Worm (Caenorhabditis elegans) whole organism, L3 larva: Measurements from ENCODE around the gene str-238.

Source experiments
- R02D3.7 ChIP-seq: fragments of 150-350 bp; optimal IDR thresholded peaks from 2 replicates; lab custom pipeline; 2014; ENCODE audit warnings: missing biosample characterization, missing genetic modification characterization
- ZK546.5 ChIP-seq: sonication (generic microtip); optimal IDR thresholded peaks from 2 replicates; lab custom pipeline; 2017; ENCODE audit warnings: missing biosample characterization, missing genetic modification characterization
- aly-2 ChIP-seq: fragments of 150-350 bp; optimal IDR thresholded peaks from 2 replicates; lab custom pipeline; 2014; ENCODE audit warnings: missing biosample characterization, missing genetic modification characterization
- ama-1 ChIP-seq: fragments of 150-350 bp; optimal IDR thresholded peaks from 2 replicates; lab custom pipeline; 2018
- ceh-16 ChIP-seq: sonication (generic microtip); optimal IDR thresholded peaks from 2 replicates; lab custom pipeline; 2017; ENCODE audit warnings: missing biosample characterization, missing genetic modification characterization
- ceh-28 ChIP-seq: fragments of 150-350 bp; optimal IDR thresholded peaks from 2 replicates; lab custom pipeline; 2014; ENCODE audit warnings: missing biosample characterization, missing genetic modification reagents, missing genetic modification characterization
- ceh-9 ChIP-seq: sonication (generic microtip); optimal IDR thresholded peaks from 2 replicates; lab custom pipeline; 2018; ENCODE audit warnings: missing biosample characterization, missing genetic modification characterization
- daf-12 ChIP-seq: fragments of 150-350 bp; optimal IDR thresholded peaks from 2 replicates; lab custom pipeline; 2014; ENCODE audit warnings: missing biosample characterization, missing genetic modification reagents, missing genetic modification characterization
- egl-5 ChIP-seq: fragments of 150-350 bp; optimal IDR thresholded peaks from 2 replicates; lab custom pipeline; 2017; ENCODE audit warnings: missing biosample characterization, missing genetic modification reagents, missing genetic modification characterization, inconsistent platforms
- elt-1 ChIP-seq: fragments of 150-350 bp; optimal IDR thresholded peaks from 2 replicates; lab custom pipeline; 2014; ENCODE audit warnings: missing biosample characterization, missing genetic modification characterization
- elt-2 ChIP-seq: sonication (generic microtip); optimal IDR thresholded peaks from 2 replicates; lab custom pipeline; 2016; ENCODE audit warnings: missing genetic modification reagents, mild to moderate bottlenecking, missing genetic modification characterization, missing compliant biosample characterization
- elt-3 ChIP-seq, 3 experiments: fragments of 150-350 bp in 1 of 3; sonication (generic microtip) in 2 of 3; optimal IDR thresholded peaks; 2 replicates in 2 of 3; 4 replicates in 1 of 3; lab custom pipeline; 2014 to 2017; ENCODE audit warnings: missing biosample characterization in 3 of 3, missing genetic modification characterization in 3 of 3
- eor-1 ChIP-seq, 2 experiments: fragments of 150-350 bp; optimal IDR thresholded peaks; 2 replicates each; lab custom pipeline; 2014 to 2018; ENCODE audit warnings: missing biosample characterization in 2 of 2, missing genetic modification characterization in 2 of 2
- fkh-10 ChIP-seq: sonication (generic microtip); optimal IDR thresholded peaks from 2 replicates; lab custom pipeline; 2017; ENCODE audit warnings: missing biosample characterization, missing genetic modification reagents, missing genetic modification characterization
- fkh-2 ChIP-seq: fragments of 150-350 bp; optimal IDR thresholded peaks from 2 replicates; lab custom pipeline; 2014; ENCODE audit warnings: missing biosample characterization, missing genetic modification reagents, missing genetic modification characterization
- fos-1 ChIP-seq: fragments of 150-350 bp; optimal IDR thresholded peaks from 2 replicates; lab custom pipeline; 2014; ENCODE audit warnings: missing biosample characterization, missing genetic modification characterization
- hmg-11 ChIP-seq: sonication (generic microtip); optimal IDR thresholded peaks from 2 replicates; lab custom pipeline; 2016; ENCODE audit warnings: missing genetic modification characterization, missing compliant biosample characterization
- jun-1 ChIP-seq: fragments of 150-350 bp; optimal IDR thresholded peaks from 2 replicates; lab custom pipeline; 2014; ENCODE audit warnings: missing biosample characterization, missing genetic modification reagents, missing genetic modification characterization
- lin-15B ChIP-seq: fragments of 150-350 bp; optimal IDR thresholded peaks from 2 replicates; lab custom pipeline; 2014; ENCODE audit warnings: missing biosample characterization, missing genetic modification characterization
- lin-39 ChIP-seq: fragments of 150-350 bp; optimal IDR thresholded peaks from 2 replicates; lab custom pipeline; 2018; ENCODE audit warnings: missing biosample characterization, missing genetic modification reagents, missing genetic modification characterization
- lsy-12 ChIP-seq: sonication (generic microtip); optimal IDR thresholded peaks from 2 replicates; lab custom pipeline; 2016; ENCODE audit warnings: mild to moderate bottlenecking, missing genetic modification characterization, missing compliant biosample characterization
- mdl-1 ChIP-seq: fragments of 150-350 bp; optimal IDR thresholded peaks from 2 replicates; lab custom pipeline; 2014; ENCODE audit warnings: missing biosample characterization, missing genetic modification characterization
- mml-1 ChIP-seq: fragments of 150-350 bp; sonication (generic microtip); optimal IDR thresholded peaks from 3 replicates; lab custom pipeline; 2014; ENCODE audit warnings: missing biosample characterization, missing genetic modification characterization
- nhr-11 ChIP-seq: fragments of 150-350 bp; optimal IDR thresholded peaks from 2 replicates; lab custom pipeline; 2014; ENCODE audit warnings: missing biosample characterization, missing genetic modification characterization
- nhr-12 ChIP-seq: fragments of 150-350 bp; optimal IDR thresholded peaks from 2 replicates; lab custom pipeline; 2014; ENCODE audit warnings: missing biosample characterization, missing genetic modification characterization
- nhr-23 ChIP-seq: fragments of 150-350 bp; optimal IDR thresholded peaks from 2 replicates; lab custom pipeline; 2014; ENCODE audit warnings: missing biosample characterization, missing genetic modification reagents, missing genetic modification characterization
- nhr-25 ChIP-seq: sonication (generic microtip); optimal IDR thresholded peaks from 2 replicates; lab custom pipeline; 2017; ENCODE audit warnings: missing biosample characterization, missing genetic modification characterization
- nhr-28 ChIP-seq: fragments of 150-350 bp; optimal IDR thresholded peaks from 2 replicates; lab custom pipeline; 2014; ENCODE audit warnings: missing biosample characterization, missing genetic modification characterization
- nhr-43 ChIP-seq: sonication (generic microtip); optimal IDR thresholded peaks from 2 replicates; lab custom pipeline; 2016; ENCODE audit warnings: mild to moderate bottlenecking, missing genetic modification characterization, missing compliant biosample characterization; ENCODE audit not compliant: poor library complexity, severe bottlenecking
- nhr-67 ChIP-seq: fragments of 150-350 bp; optimal IDR thresholded peaks from 2 replicates; lab custom pipeline; 2014; ENCODE audit warnings: missing biosample characterization, missing genetic modification characterization
- nhr-77 ChIP-seq: fragments of 150-350 bp; optimal IDR thresholded peaks from 2 replicates; lab custom pipeline; 2014; ENCODE audit warnings: missing biosample characterization, missing genetic modification characterization
- pha-4 ChIP-seq: fragments of 150-350 bp; optimal IDR thresholded peaks from 2 replicates; lab custom pipeline; 2014; ENCODE audit warnings: missing biosample characterization, missing genetic modification reagents, missing genetic modification characterization
- pqm-1 ChIP-seq: fragments of 150-350 bp; optimal IDR thresholded peaks from 2 replicates; lab custom pipeline; 2017; ENCODE audit warnings: missing biosample characterization, missing genetic modification characterization, inconsistent platforms
- sea-2 ChIP-seq: fragments of 150-350 bp; sonication (generic microtip); optimal IDR thresholded peaks from 4 replicates; lab custom pipeline; 2014; ENCODE audit warnings: missing biosample characterization, missing genetic modification reagents, missing genetic modification characterization
- skn-1 ChIP-seq: fragments of 150-350 bp; optimal IDR thresholded peaks from 2 replicates; lab custom pipeline; 2014; ENCODE audit warnings: missing biosample characterization, missing genetic modification characterization
- snpc-4 ChIP-seq: fragments of 150-350 bp; optimal IDR thresholded peaks from 2 replicates; lab custom pipeline; 2014; ENCODE audit warnings: missing biosample characterization, missing genetic modification characterization
- tbx-2 ChIP-seq: sonication (generic microtip); optimal IDR thresholded peaks from 2 replicates; lab custom pipeline; 2016; ENCODE audit warnings: mild to moderate bottlenecking, missing genetic modification characterization, missing compliant biosample characterization
- unc-39 ChIP-seq: sonication (generic microtip); optimal IDR thresholded peaks from 4 replicates; lab custom pipeline; 2017; ENCODE audit warnings: missing biosample characterization, missing genetic modification characterization
- unc-62 ChIP-seq: fragments of 150-350 bp; sonication (generic microtip); optimal IDR thresholded peaks from 4 replicates; lab custom pipeline; 2014; ENCODE audit warnings: missing biosample characterization, missing genetic modification reagents, missing genetic modification characterization
- zag-1 ChIP-seq: fragments of 150-350 bp; optimal IDR thresholded peaks from 2 replicates; lab custom pipeline; 2014; ENCODE audit warnings: missing biosample characterization, missing genetic modification characterization
- ztf-11 ChIP-seq: fragments of 150-350 bp; optimal IDR thresholded peaks from 2 replicates; lab custom pipeline; 2014; ENCODE audit warnings: missing biosample characterization, missing genetic modification characterization

Gene str-238

ce11 chrV:725807-726572 lies 38.8 kb upstream of the str-238 start (continued):
- TF ChIP-seq ztf-11 (tag; lab: Kevin White, UChicago) = no peak
- no peak for TF ChIP-seq tbx-2 (tag; lab: Kevin White, UChicago)
- TF ChIP-seq nhr-25 (tag; lab: Kevin White, UChicago) = peak; percentile 2
- TF ChIP-seq nhr-11 (tag; lab: Kevin White, UChicago) = no peak
- TF ChIP-seq, all 47 proteins: peak for 7

- TF ChIP-seq nhr-23 (no peak), lin-39 (tag; lab: Kevin White, UChicago) (no peak), ceh-16 (tag; lab: Kevin White, UChicago) (no peak), nhr-43 (tag; lab: Kevin White, UChicago) (peak; percentile 56), mdl-1 (tag; lab: Kevin White, UChicago) (no peak), egl-5 (tag; lab: Kevin White, UChicago) (peak; percentile 35), ZK546.5 (tag; lab: Kevin White, UChicago) (no peak), mml-1 (no peak), pqm-1 (tag; lab: Kevin White, UChicago) (peak; percentile 17), zag-1 (tag; lab: Kevin White, UChicago) (no peak), ama-1 (lab: Kevin White, UChicago) (peak; percentile 95), snpc-4 (no peak), elt-2 (tag; lab: Kevin White, UChicago) (peak; percentile 13), jun-1 (tag; lab: Kevin White, UChicago) (no peak), unc-62 (GFP tag; lab: Kevin White, UChicago) (no peak), ceh-9 (no peak), nhr-28 (no peak), fkh-10 (GFP tag; lab: Kevin White, UChicago) (no peak), nhr-25 (tag; lab: Kevin White, UChicago) (peak; percentile 25), nhr-77 (tag; lab: Kevin White, UChicago) (no peak), hmg-11 (tag; lab: Kevin White, UChicago) (no peak), sea-2 (no peak), R02D3.7 (tag; lab: Kevin White, UChicago) (no peak), pha-4 (no peak), elt-3 (tag; optimal IDR thresholded peaks at IDR 0.05; lab: Kevin White, UChicago) (peak in 1 of 3 experiments; percentile 5)
These were observed 38.0 kb upstream of the str-238 start for ce11 chrV:726573-727483.

- TF ChIP-seq unc-62 (GFP tag; lab: Kevin White, UChicago) = no peak
- peak; percentile 43 for TF ChIP-seq jun-1 (tag; lab: Kevin White, UChicago)
- TF ChIP-seq fos-1 (tag; lab: Kevin White, UChicago) = peak; percentile 15
- no peak for TF ChIP-seq eor-1 (tag; optimal IDR thresholded peaks at IDR 0.05; lab: Kevin White, UChicago)
- TF ChIP-seq nhr-11 (tag; lab: Kevin White, UChicago) = no peak
- TF ChIP-seq nhr-23 = peak; percentile 71
- TF ChIP-seq daf-12 (tag; lab: Kevin White, UChicago) = no peak
- peak; percentile 42 for TF ChIP-seq lsy-12 (tag; lab: Kevin White, UChicago)
- no peak for TF ChIP-seq mdl-1 (tag; lab: Kevin White, UChicago)
- TF ChIP-seq skn-1 (tag; lab: Kevin White, UChicago) = no peak
- no peak for TF ChIP-seq nhr-77 (tag; lab: Kevin White, UChicago)
- TF ChIP-seq sea-2 = no peak
- TF ChIP-seq elt-3 (tag; optimal IDR thresholded peaks at IDR 0.05; lab: Kevin White, UChicago) = no peak
- TF ChIP-seq nhr-28 = no peak
- no peak for TF ChIP-seq nhr-67 (tag; lab: Kevin White, UChicago)
- no peak for TF ChIP-seq zag-1 (tag; lab: Kevin White, UChicago)
- TF ChIP-seq lin-15B (tag; lab: Kevin White, UChicago) = peak; percentile 28
- TF ChIP-seq ceh-28 (tag; lab: Kevin White, UChicago) = peak; percentile 67
- no peak for TF ChIP-seq snpc-4
- peak; percentile 79 for TF ChIP-seq pha-4
- peak; percentile 2 for TF ChIP-seq nhr-25 (tag; lab: Kevin White, UChicago)
- TF ChIP-seq ceh-16 (tag; lab: Kevin White, UChicago) = no peak
- peak; percentile 83 for TF ChIP-seq elt-2 (tag; lab: Kevin White, UChicago)
- TF ChIP-seq fkh-2 (tag; lab: Kevin White, UChicago) = no peak
- TF ChIP-seq lin-39 (tag; lab: Kevin White, UChicago) = peak; percentile 11
- TF ChIP-seq ama-1 (lab: Kevin White, UChicago) = peak; percentile 92
- TF ChIP-seq pqm-1 (tag; lab: Kevin White, UChicago) = peak; percentile 65
- no peak for TF ChIP-seq R02D3.7 (tag; lab: Kevin White, UChicago)
- no peak for TF ChIP-seq nhr-12 (tag; lab: Kevin White, UChicago)
- peak; percentile 8 for TF ChIP-seq tbx-2 (tag; lab: Kevin White, UChicago)
- no peak for TF ChIP-seq mml-1
- TF ChIP-seq unc-39 (tag; lab: Kevin White, UChicago) = no peak
- no peak for TF ChIP-seq hmg-11 (tag; lab: Kevin White, UChicago)
- no peak for TF ChIP-seq aly-2 (tag; lab: Kevin White, UChicago)
- no peak for TF ChIP-seq elt-1
These were observed 37.1 kb upstream of the str-238 start, which contains the start of the genes icl-1 and srh-2 for ce11 chrV:727484-728351. Gene icl-1, minus strand, starts transcription at chrV:728004. Gene srh-2, plus strand, starts transcription at chrV:728301.
